Worm (Caenorhabditis elegans) whole organism, L1 larva: Measurements from ENCODE around the gene col-118.

Experiments used
- C16A3.4 ChIP-seq: fragments of 150-350 bp; optimal IDR thresholded peaks from 2 replicates; lab custom pipeline; 2014; ENCODE audit warnings: missing biosample characterization, missing genetic modification characterization
- aha-1 ChIP-seq: fragments of 150-350 bp; optimal IDR thresholded peaks from 2 replicates; lab custom pipeline; 2014; ENCODE audit warnings: missing biosample characterization, missing genetic modification characterization
- aly-2 ChIP-seq: fragments of 150-350 bp; optimal IDR thresholded peaks from 2 replicates; lab custom pipeline; 2014; ENCODE audit warnings: missing biosample characterization, missing genetic modification characterization
- ama-1 ChIP-seq: fragments of 150-350 bp; optimal IDR thresholded peaks from 2 replicates; lab custom pipeline; 2014
- ceh-63 ChIP-seq: fragments of 200-800 bp; sonication (Bioruptor generic); optimal IDR thresholded peaks from 2 replicates; lab custom pipeline; 2018; ENCODE audit warnings: mild to moderate bottlenecking, missing genetic modification characterization, missing compliant biosample characterization
- ceh-88 ChIP-seq: fragments of 200-800 bp; sonication (Bioruptor generic); IDR thresholded peaks from 2 replicates; pipeline ENCODE4 v1.3.6; 2022; ENCODE audit warnings: missing genetic modification characterization, missing compliant biosample characterization
- ceh-90 ChIP-seq: sonication (generic microtip); optimal IDR thresholded peaks from 2 replicates; lab custom pipeline; 2016; ENCODE audit warnings: missing genetic modification characterization, missing compliant biosample characterization
- ces-1 ChIP-seq: fragments of 150-350 bp; optimal IDR thresholded peaks from 2 replicates; lab custom pipeline; 2014; ENCODE audit warnings: missing biosample characterization, missing genetic modification reagents, missing genetic modification characterization
- dsc-1 ChIP-seq: sonication (generic microtip); optimal IDR thresholded peaks from 2 replicates; lab custom pipeline; 2016; ENCODE audit warnings: mild to moderate bottlenecking, missing genetic modification characterization, missing compliant biosample characterization
- efl-1 ChIP-seq, 4 experiments: fragments of 150-350 bp; optimal IDR thresholded peaks in 3 of 4; peaks in 1 of 4; 1 replicate in 1 of 4; 2 replicates in 3 of 4; lab custom pipeline; 2014; ENCODE audit warnings: missing biosample characterization in 2 of 4, missing genetic modification characterization in 2 of 4, missing genetic modification reagents in 2 of 4
- egl-13 ChIP-seq: sonication (generic microtip); optimal IDR thresholded peaks from 2 replicates; lab custom pipeline; 2016; ENCODE audit warnings: missing genotype, missing genetic modification reagents, missing genetic modification characterization, missing compliant biosample characterization
- elt-3 ChIP-seq, 6 experiments: fragments of 150-350 bp in 1 of 6; sonication (generic microtip); optimal IDR thresholded peaks; 2 replicates each; lab custom pipeline; 2017 to 2018; ENCODE audit warnings: missing biosample characterization in 6 of 6, missing genetic modification characterization in 6 of 6, inconsistent platforms in 1 of 6
- hlh-17 ChIP-seq: fragments of 200-800 bp; sonication (Bioruptor generic); optimal IDR thresholded peaks from 2 replicates; lab custom pipeline; 2018; ENCODE audit warnings: missing genetic modification characterization, mild to moderate bottlenecking, missing compliant biosample characterization, moderate library complexity, borderline replicate concordance
- irx-1 ChIP-seq: sonication (generic microtip); optimal IDR thresholded peaks from 2 replicates; lab custom pipeline; 2016; ENCODE audit warnings: missing genetic modification characterization, missing compliant biosample characterization
- isw-1 ChIP-seq: fragments of 200-800 bp; sonication (Bioruptor generic); IDR thresholded peaks from 2 replicates; pipeline ENCODE4 v1.3.6; 2022; ENCODE audit warnings: missing genetic modification characterization, missing compliant biosample characterization
- jun-1 ChIP-seq: fragments of 150-350 bp; optimal IDR thresholded peaks from 2 replicates; lab custom pipeline; 2014; ENCODE audit warnings: missing biosample characterization, missing genetic modification reagents, missing genetic modification characterization
- lin-14 ChIP-seq: fragments of 200-800 bp; sonication (Bioruptor generic); optimal IDR thresholded peaks from 2 replicates; lab custom pipeline; 2018; ENCODE audit warnings: mild to moderate bottlenecking, missing genetic modification characterization, moderate library complexity, missing compliant biosample characterization
- lin-39 ChIP-seq: fragments of 150-350 bp; optimal IDR thresholded peaks from 2 replicates; lab custom pipeline; 2014; ENCODE audit warnings: missing biosample characterization, missing genetic modification reagents, missing genetic modification characterization
- lir-3 ChIP-seq: sonication (generic microtip); optimal IDR thresholded peaks from 2 replicates; lab custom pipeline; 2016; ENCODE audit warnings: mild to moderate bottlenecking, missing genetic modification characterization, moderate library complexity, missing compliant biosample characterization; ENCODE audit not compliant: poor library complexity
- mdl-1 ChIP-seq, 2 experiments: fragments of 150-350 bp; optimal IDR thresholded peaks; 2 replicates each; lab custom pipeline; 2014 to 2017; ENCODE audit warnings: missing biosample characterization in 2 of 2, missing genetic modification characterization in 2 of 2, inconsistent platforms in 1 of 2
- mep-1 ChIP-seq: fragments of 150-350 bp; optimal IDR thresholded peaks from 2 replicates; lab custom pipeline; 2014; ENCODE audit warnings: missing biosample characterization, missing genetic modification characterization
- nhr-12 ChIP-seq: sonication (generic microtip); optimal IDR thresholded peaks from 2 replicates; lab custom pipeline; 2017; ENCODE audit warnings: missing biosample characterization, missing genetic modification characterization
- nhr-19 ChIP-seq: fragments of 200-800 bp; sonication (Bioruptor generic); conservative IDR thresholded peaks from 2 replicates; pipeline ENCODE4 v1.3.6; 2022; ENCODE audit warnings: missing genetic modification characterization, missing compliant biosample characterization
- nhr-237 ChIP-seq: fragments of 150-350 bp; optimal IDR thresholded peaks from 2 replicates; lab custom pipeline; 2014; ENCODE audit warnings: missing biosample characterization, missing genetic modification characterization
- nhr-47 ChIP-seq: sonication (generic microtip); optimal IDR thresholded peaks from 2 replicates; lab custom pipeline; 2016; ENCODE audit warnings: mild to moderate bottlenecking, missing genetic modification characterization, moderate library complexity, missing compliant biosample characterization
- nhr-77 ChIP-seq: fragments of 150-350 bp; optimal IDR thresholded peaks from 2 replicates; lab custom pipeline; 2014; ENCODE audit warnings: missing biosample characterization, missing genetic modification characterization
- nhr-84 ChIP-seq: sonication (generic microtip); optimal IDR thresholded peaks from 2 replicates; lab custom pipeline; 2017; ENCODE audit warnings: missing biosample characterization, missing genetic modification characterization
- nhr-85 ChIP-seq: sonication (generic microtip); peaks from one replicate; lab custom pipeline; 2016; ENCODE audit warnings: missing genetic modification characterization, inconsistent platforms, missing compliant biosample characterization
- pax-3 ChIP-seq: fragments of 200-800 bp; sonication (Bioruptor generic); optimal IDR thresholded peaks from 2 replicates; lab custom pipeline; 2018; ENCODE audit warnings: mild to moderate bottlenecking, missing genetic modification characterization, moderate library complexity, missing compliant biosample characterization
- pqm-1 ChIP-seq: sonication (generic microtip); optimal IDR thresholded peaks from 3 replicates; lab custom pipeline; 2017; ENCODE audit warnings: missing biosample characterization, missing genetic modification characterization
- rnt-1 ChIP-seq: sonication (generic microtip); optimal IDR thresholded peaks from 2 replicates; lab custom pipeline; 2016; ENCODE audit warnings: mild to moderate bottlenecking, missing genetic modification characterization, moderate library complexity, missing compliant biosample characterization
- snu-23 ChIP-seq: sonication (generic microtip); optimal IDR thresholded peaks from 2 replicates; lab custom pipeline; 2016; ENCODE audit warnings: missing genetic modification characterization, missing compliant biosample characterization
- sox-4 ChIP-seq: sonication (generic microtip); optimal IDR thresholded peaks from 2 replicates; lab custom pipeline; 2016; ENCODE audit warnings: missing genetic modification characterization, missing compliant biosample characterization
- sptf-1 ChIP-seq: fragments of 150-350 bp; optimal IDR thresholded peaks from 2 replicates; lab custom pipeline; 2014; ENCODE audit warnings: missing biosample characterization, missing genetic modification characterization
- sup-37 ChIP-seq: fragments of 200-800 bp; sonication (Bioruptor generic); optimal IDR thresholded peaks from 2 replicates; lab custom pipeline; 2018; ENCODE audit warnings: mild to moderate bottlenecking, missing genetic modification characterization, missing compliant biosample characterization
- swsn-7 ChIP-seq: sonication (generic microtip); optimal IDR thresholded peaks from 2 replicates; lab custom pipeline; 2016; ENCODE audit warnings: missing genetic modification characterization, missing compliant biosample characterization
- tbx-2 ChIP-seq: sonication (generic microtip); optimal IDR thresholded peaks from 2 replicates; lab custom pipeline; 2016; ENCODE audit warnings: missing genetic modification characterization, missing compliant biosample characterization
- unc-130 ChIP-seq: fragments of 150-350 bp; optimal IDR thresholded peaks from 2 replicates; lab custom pipeline; 2017; ENCODE audit warnings: missing biosample characterization, missing genetic modification characterization, inconsistent platforms
- unc-62 ChIP-seq: fragments of 150-350 bp; optimal IDR thresholded peaks from 2 replicates; lab custom pipeline; 2014; ENCODE audit warnings: missing biosample characterization, missing genetic modification reagents, missing genetic modification characterization
- unc-86 ChIP-seq: sonication (generic microtip); optimal IDR thresholded peaks from 2 replicates; lab custom pipeline; 2016; ENCODE audit warnings: missing genetic modification characterization, missing compliant biosample characterization
- unc-98 ChIP-seq: fragments of 200-800 bp; sonication (Bioruptor generic); IDR thresholded peaks from 2 replicates; pipeline ENCODE4 v1.3.6; 2022; ENCODE audit warnings: missing genetic modification characterization, missing compliant biosample characterization
- xbp-1 ChIP-seq: sonication (generic microtip); optimal IDR thresholded peaks from 2 replicates; lab custom pipeline; 2016; ENCODE audit warnings: missing genetic modification characterization, missing compliant biosample characterization
- zag-1 ChIP-seq: fragments of 150-350 bp; optimal IDR thresholded peaks from 2 replicates; lab custom pipeline; 2014; ENCODE audit warnings: missing biosample characterization, missing genetic modification characterization
- ztf-11 ChIP-seq, 2 experiments: sonication (generic microtip); optimal IDR thresholded peaks; 2 replicates each; lab custom pipeline; 2016 to 2017; ENCODE audit warnings: missing genetic modification characterization in 2 of 2, missing biosample characterization in 1 of 2, missing compliant biosample characterization in 1 of 2
- ztf-4 ChIP-seq: fragments of 150-350 bp; optimal IDR thresholded peaks from 2 replicates; lab custom pipeline; 2014; ENCODE audit warnings: missing biosample characterization, missing genetic modification characterization

col-118 gene

ce11 chrIV:8893746-8894145 is 45.7 kb downstream of the col-118 start, which contains the start of gene rad-54.L2 (continued):
- no peak for TF ChIP-seq unc-62 (GFP tag; lab: Kevin White, UChicago)
- peak; percentile 4 for TF ChIP-seq egl-13 (tag; lab: Kevin White, UChicago)
- TF ChIP-seq unc-86 (tag; lab: Kevin White, UChicago): no peak
- TF ChIP-seq nhr-77 (tag; lab: Kevin White, UChicago): peak; percentile 10
- TF ChIP-seq tbx-2 (tag; lab: Kevin White, UChicago): peak; percentile 29
- TF ChIP-seq ceh-90 (tag; lab: Kevin White, UChicago): no peak
- no peak for TF ChIP-seq ceh-88 (GFP tag; lab: Robert Waterston, UW)
- peak; percentile 64 for TF ChIP-seq nhr-47 (tag; lab: Kevin White, UChicago)
- TF ChIP-seq sox-4 (tag; lab: Kevin White, UChicago): no peak
- TF ChIP-seq irx-1 (tag; lab: Kevin White, UChicago): peak; percentile 13
- TF ChIP-seq unc-130 (tag; lab: Kevin White, UChicago): no peak
- TF ChIP-seq snu-23: peak; percentile 64
- TF ChIP-seq swsn-7: peak; percentile 25
- no peak for TF ChIP-seq unc-98
- no peak for TF ChIP-seq isw-1 (GFP tag; lab: Robert Waterston, UW)
- no peak for TF ChIP-seq nhr-84 (tag; lab: Kevin White, UChicago)
- no peak for TF ChIP-seq pqm-1
- no peak for TF ChIP-seq ama-1 (lab: Kevin White, UChicago)
- no peak for TF ChIP-seq ces-1 (GFP tag; lab: Kevin White, UChicago)
- TF ChIP-seq hlh-17 (GFP tag; lab: Kevin White, UChicago): no peak
- no peak for TF ChIP-seq C16A3.4 (tag; lab: Kevin White, UChicago)
- TF ChIP-seq sptf-1 (tag; lab: Kevin White, UChicago): no peak
- no peak for TF ChIP-seq aha-1 (tag; lab: Kevin White, UChicago)
- peak; percentile 54 to 65 for TF ChIP-seq efl-1 (optimal IDR thresholded peaks at IDR 0.05; lab: Kevin White, UChicago)
- TF ChIP-seq efl-1 (GFP tag; optimal IDR thresholded peaks at IDR 0.05 in 1 of 2; lab: Kevin White, UChicago): peak; percentile 65 to 93
- no peak for TF ChIP-seq nhr-12 (tag; lab: Kevin White, UChicago)
- no peak for TF ChIP-seq zag-1 (tag; lab: Kevin White, UChicago)
- peak in 1 of 6 experiments; percentile 3 for TF ChIP-seq elt-3 (tag; optimal IDR thresholded peaks at IDR 0.05; lab: Kevin White, UChicago)
- no peak for TF ChIP-seq ceh-63 (GFP tag; lab: Kevin White, UChicago)
- peak; percentile 57 for TF ChIP-seq dsc-1 (tag; lab: Kevin White, UChicago)
- no peak for TF ChIP-seq lir-3
- TF ChIP-seq lin-39: no peak
- no peak for TF ChIP-seq pax-3 (tag; lab: Kevin White, UChicago)
- TF ChIP-seq ztf-11 (tag; optimal IDR thresholded peaks at IDR 0.05; lab: Kevin White, UChicago): no peak
- peak; percentile 8 for TF ChIP-seq xbp-1 (tag; lab: Kevin White, UChicago)
- TF ChIP-seq jun-1 (tag; lab: Kevin White, UChicago): no peak
- TF ChIP-seq mdl-1 (tag; optimal IDR thresholded peaks at IDR 0.05; lab: Kevin White, UChicago): peak in 1 of 2 experiments; percentile 22
- no peak for TF ChIP-seq aly-2 (tag; lab: Kevin White, UChicago)
- peak; percentile 76 for TF ChIP-seq lin-14 (GFP tag; lab: Kevin White, UChicago)
- TF ChIP-seq nhr-19: no peak
- TF ChIP-seq nhr-85 (tag; lab: Kevin White, UChicago): peak; percentile 5
- TF ChIP-seq mep-1 (tag; lab: Kevin White, UChicago): peak; percentile 76
- peak; percentile 26 for TF ChIP-seq nhr-237 (tag; lab: Kevin White, UChicago)
- TF ChIP-seq ztf-4 (tag; lab: Kevin White, UChicago): no peak
- no peak for TF ChIP-seq rnt-1
- no peak for TF ChIP-seq sup-37 (GFP tag; lab: Kevin White, UChicago)
